Fruit fly (Drosophila melanogaster) Kc167 (cell line): Measurements from ENCODE around the gene CG8420.

Source experiments
- Myc ChIP-seq: fragments of >200 bp; optimal IDR thresholded peaks from 2 replicates; lab custom pipeline; 2017; ENCODE audit warnings: missing external identifiers
- Sin3A ChIP-seq: fragments of >200 bp; optimal IDR thresholded peaks from 2 replicates; lab custom pipeline; 2018; ENCODE audit warnings: missing external identifiers
- h ChIP-seq: fragments of >200 bp; optimal IDR thresholded peaks from 3 replicates; lab custom pipeline; 2018; ENCODE audit warnings: missing external identifiers
- psq ChIP-seq: fragments of >200 bp; optimal IDR thresholded peaks from 2 replicates; lab custom pipeline; 2017; ENCODE audit warnings: missing external identifiers

DNA sequence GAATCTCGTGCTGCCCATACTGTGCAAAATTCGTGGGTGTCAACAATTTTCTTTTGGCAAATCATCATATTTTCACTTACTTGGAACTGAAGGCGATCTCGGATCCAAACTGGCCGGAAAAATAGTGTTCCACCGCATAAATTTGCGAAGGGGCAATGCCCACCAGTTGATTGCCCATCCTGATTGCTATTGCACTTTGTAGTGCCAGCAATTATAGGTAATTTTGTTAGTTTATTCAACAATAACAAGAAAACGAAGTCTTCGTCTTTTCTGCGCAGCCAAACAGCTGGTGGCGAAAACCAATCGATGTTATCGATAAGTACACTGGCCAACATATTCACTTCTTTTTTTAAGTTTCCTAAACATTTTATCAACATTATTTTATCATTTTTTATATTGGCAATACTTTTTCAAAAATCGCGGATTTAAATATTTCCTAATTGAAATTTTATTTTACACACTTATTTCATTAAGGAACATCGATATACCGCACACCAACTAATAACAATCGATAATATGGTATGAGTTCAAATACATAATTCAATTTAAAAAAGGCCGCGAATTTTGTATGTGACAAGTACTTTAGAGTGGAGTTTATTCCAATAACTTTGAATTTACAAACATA, 761 bp upstream of the CG8420 start, which contains the start of gene Vps15:
- no peak for TF ChIP-seq Sin3A (lab: Kevin White, UChicago)
- no peak for TF ChIP-seq h
- TF ChIP-seq Myc (lab: Kevin White, UChicago): no peak
- no peak for TF ChIP-seq psq (lab: Kevin White, UChicago)
